Fruit fly (Drosophila melanogaster) whole organism, pupa: Measurements from ENCODE around the gene lama.

Experiments
- CG32121 ChIP-seq: fragments of 200-800 bp; sonication (Bioruptor generic); IDR thresholded peaks from 2 replicates; pipeline ENCODE4 v1.3.6; 2022; ENCODE audit warnings: missing biosample characterization, missing genetic modification characterization
- CG4496 ChIP-seq: fragments of 200-800 bp; sonication (Bioruptor generic); IDR thresholded peaks from 3 replicates; pipeline ENCODE4 v1.3.6; 2022; ENCODE audit warnings: missing biosample characterization, missing genetic modification characterization

- TF ChIP-seq CG4496 (GFP tag; lab: Robert Waterston, UW) (no peak), CG32121 (GFP tag; lab: Robert Waterston, UW) (no peak)
These were observed 27.9 kb downstream of the lama start for dm6 chr3L:5327821-5328220.
